Fruit fly (Drosophila melanogaster) whole organism, embryonic: Measurements from ENCODE around the gene CG32106.
A peak's percentile ranks its signal among the peaks of the same experiment; 100 is the strongest.

Source experiments
- CG11504 ChIP-seq: fragments of 200-800 bp; sonication (Bioruptor generic); optimal IDR thresholded peaks from 3 replicates; lab custom pipeline; 2019; ENCODE audit warnings: missing biosample characterization, mild to moderate bottlenecking, missing genetic modification characterization, moderate library complexity
- CG12236 ChIP-seq: fragments of 200-800 bp; sonication (Bioruptor generic); optimal IDR thresholded peaks from 2 replicates; lab custom pipeline; 2016; ENCODE audit warnings: missing biosample characterization, missing genetic modification characterization
- CG12744 ChIP-seq: fragments of 200-800 bp; sonication (Bioruptor generic); optimal IDR thresholded peaks from 2 replicates; lab custom pipeline; 2016; ENCODE audit warnings: missing biosample characterization, missing genetic modification characterization
- CG13894 ChIP-seq: fragments of 200-800 bp; sonication (Bioruptor generic); optimal IDR thresholded peaks from 3 replicates; lab custom pipeline; 2018; ENCODE audit warnings: missing biosample characterization, mild to moderate bottlenecking, missing genetic modification characterization, moderate library complexity
- CG14667 ChIP-seq: fragments of 200-800 bp; sonication (Bioruptor generic); IDR thresholded peaks from 2 replicates; pipeline ENCODE4 v1.3.6; 2022; ENCODE audit warnings: missing biosample characterization, missing genetic modification characterization
- CG15073 ChIP-seq: fragments of 200-800 bp; sonication (Bioruptor generic); optimal IDR thresholded peaks from 2 replicates; lab custom pipeline; 2016; ENCODE audit warnings: missing biosample characterization, missing genetic modification characterization
- CG17361 ChIP-seq: fragments of 200-800 bp; sonication (Bioruptor generic); IDR thresholded peaks from 3 replicates; pipeline ENCODE4 v1.3.6; 2022; ENCODE audit warnings: missing biosample characterization, missing genetic modification characterization
- CG17385 ChIP-seq: fragments of 200-800 bp; sonication (Bioruptor generic); optimal IDR thresholded peaks from 3 replicates; lab custom pipeline; 2018; ENCODE audit warnings: missing biosample characterization, mild to moderate bottlenecking, missing genetic modification characterization
- CG17829 ChIP-seq: fragments of 200-800 bp; optimal IDR thresholded peaks from 2 replicates; lab custom pipeline; 2019; ENCODE audit warnings: missing biosample characterization, mild to moderate bottlenecking, missing genetic modification characterization, moderate library complexity
- CG18262 ChIP-seq: fragments of 200-800 bp; optimal IDR thresholded peaks from 3 replicates; lab custom pipeline; 2019; ENCODE audit warnings: missing biosample characterization, mild to moderate bottlenecking, missing genetic modification characterization, moderate library complexity
- CG30020 ChIP-seq: fragments of 200-800 bp; optimal IDR thresholded peaks from 2 replicates; lab custom pipeline; 2019; ENCODE audit warnings: missing biosample characterization, mild to moderate bottlenecking, missing genetic modification characterization, moderate library complexity
- CG30431 ChIP-seq: fragments of 200-800 bp; sonication (Bioruptor generic); optimal IDR thresholded peaks from 2 replicates; lab custom pipeline; 2017; ENCODE audit warnings: missing biosample characterization, missing genetic modification characterization
- CG34376 ChIP-seq: fragments of 200-800 bp; sonication (Bioruptor generic); optimal IDR thresholded peaks from 2 replicates; lab custom pipeline; 2018; ENCODE audit warnings: missing biosample characterization, mild to moderate bottlenecking, missing genetic modification characterization
- CG4328 ChIP-seq: fragments of 200-800 bp; sonication (Bioruptor generic); optimal IDR thresholded peaks from 3 replicates; lab custom pipeline; 2017; ENCODE audit warnings: missing biosample characterization, missing genetic modification reagents, missing genetic modification characterization
- CG43689 ChIP-seq: fragments of 200-800 bp; sonication (Bioruptor generic); IDR thresholded peaks from 2 replicates; pipeline ENCODE4 v1.3.6; 2022; ENCODE audit warnings: missing biosample characterization, missing genetic modification characterization
- CG4820 ChIP-seq: fragments of 200-800 bp; sonication (Bioruptor generic); optimal IDR thresholded peaks from 3 replicates; lab custom pipeline; 2016; ENCODE audit warnings: missing biosample characterization, missing genetic modification characterization
- CG6791 ChIP-seq: fragments of 200-800 bp; sonication (Bioruptor generic); IDR thresholded peaks from 3 replicates; pipeline ENCODE4 v1.3.6; 2022; ENCODE audit warnings: missing biosample characterization, missing genetic modification characterization; ENCODE audit not compliant: partially characterized antibody
- CG7372 ChIP-seq: fragments of 200-800 bp; sonication (Bioruptor generic); IDR thresholded peaks from 2 replicates; pipeline ENCODE4 v1.3.6; 2022; ENCODE audit warnings: missing biosample characterization, missing genetic modification characterization
- CG9727 ChIP-seq: fragments of 200-800 bp; sonication (Bioruptor generic); optimal IDR thresholded peaks from 3 replicates; lab custom pipeline; 2017; ENCODE audit warnings: missing biosample characterization, mild to moderate bottlenecking, missing genetic modification characterization
- CG9876 ChIP-seq: fragments of 200-800 bp; sonication (Bioruptor generic); optimal IDR thresholded peaks from 2 replicates; lab custom pipeline; 2016; ENCODE audit warnings: missing biosample characterization, missing genetic modification characterization
- E2f1 ChIP-seq: fragments of 200-800 bp; sonication (Bioruptor generic); IDR thresholded peaks from 2 replicates; pipeline ENCODE4 v1.3.6; 2022; ENCODE audit warnings: missing biosample characterization, missing genetic modification characterization
- E2f2 ChIP-seq: fragments of 200-800 bp; sonication (Bioruptor generic); IDR thresholded peaks from 2 replicates; pipeline ENCODE4 v1.3.6; 2022; ENCODE audit warnings: missing biosample characterization, missing genetic modification characterization
- Ets97D ChIP-seq: fragments of 200-800 bp; sonication (Bioruptor generic); optimal IDR thresholded peaks from 3 replicates; lab custom pipeline; 2016; ENCODE audit warnings: missing biosample characterization, missing genetic modification characterization
- HmgZ ChIP-seq: fragments of 200-800 bp; sonication (Bioruptor generic); optimal IDR thresholded peaks from 2 replicates; lab custom pipeline; 2018; ENCODE audit warnings: missing biosample characterization, mild to moderate bottlenecking, missing genetic modification characterization
- Hmr ChIP-seq: fragments of 200-800 bp; sonication (Bioruptor generic); optimal IDR thresholded peaks from 3 replicates; lab custom pipeline; 2017; ENCODE audit warnings: mild to moderate bottlenecking, missing biosample characterization, missing genetic modification reagents, missing genetic modification characterization
- Meics ChIP-seq: fragments of 200-800 bp; sonication (Bioruptor generic); optimal IDR thresholded peaks from 2 replicates; lab custom pipeline; 2017; ENCODE audit warnings: missing biosample characterization, mild to moderate bottlenecking, missing genetic modification characterization
- Mrtf ChIP-seq: fragments of 200-800 bp; sonication (Bioruptor generic); IDR thresholded peaks from 3 replicates; pipeline ENCODE4 v1.3.6; 2022; ENCODE audit warnings: missing biosample characterization, missing genetic modification characterization
- Nf-YC ChIP-seq: fragments of 200-800 bp; optimal IDR thresholded peaks from 3 replicates; lab custom pipeline; 2019; ENCODE audit warnings: missing biosample characterization, mild to moderate bottlenecking, missing genetic modification characterization, moderate library complexity
- Oaz ChIP-seq: fragments of 200-800 bp; sonication (Bioruptor generic); IDR thresholded peaks from 2 replicates; pipeline ENCODE4 v1.3.6; 2022; ENCODE audit warnings: missing biosample characterization, missing genetic modification characterization
- Pdp1 ChIP-seq, 2 experiments: fragments of 200-800 bp; sonication (Bioruptor generic); optimal IDR thresholded peaks; 3 replicates each; lab custom pipeline; 2016; ENCODE audit warnings: missing biosample characterization in 2 of 2, missing genetic modification characterization in 2 of 2, mild to moderate bottlenecking in 1 of 2, moderate library complexity in 1 of 2
- Sox100B ChIP-seq: fragments of 200-800 bp; sonication (Bioruptor generic); optimal IDR thresholded peaks from 3 replicates; lab custom pipeline; 2018; ENCODE audit warnings: missing biosample characterization, mild to moderate bottlenecking, missing genetic modification characterization
- ato ChIP-seq: fragments of 200-800 bp; sonication (Bioruptor generic); IDR thresholded peaks from 2 replicates; pipeline ENCODE4 v1.3.6; 2022; ENCODE audit warnings: missing biosample characterization, missing genetic modification characterization; ENCODE audit not compliant: partially characterized antibody
- cas ChIP-seq: fragments of 200-800 bp; sonication (Bioruptor generic); IDR thresholded peaks from 2 replicates; pipeline ENCODE4 v1.3.6; 2022; ENCODE audit warnings: missing biosample characterization, missing genetic modification characterization
- cato ChIP-seq: fragments of 200-800 bp; sonication (Bioruptor generic); optimal IDR thresholded peaks from 2 replicates; lab custom pipeline; 2016; ENCODE audit warnings: missing biosample characterization, missing genetic modification characterization, borderline replicate concordance
- chif ChIP-seq, 2 experiments: fragments of 200-800 bp; sonication (Bioruptor generic); optimal IDR thresholded peaks; 3 replicates each; lab custom pipeline; 2016; ENCODE audit warnings: missing biosample characterization in 2 of 2, missing genetic modification characterization in 2 of 2
- da ChIP-seq: fragments of 200-800 bp; sonication (Bioruptor generic); optimal IDR thresholded peaks from 2 replicates; lab custom pipeline; 2016; ENCODE audit warnings: missing biosample characterization, missing genetic modification characterization
- fu2 ChIP-seq: fragments of 200-800 bp; sonication (Bioruptor generic); optimal IDR thresholded peaks from 2 replicates; lab custom pipeline; 2016; ENCODE audit warnings: missing biosample characterization, missing genetic modification characterization
- gsb ChIP-seq: fragments of 200-800 bp; sonication (Bioruptor generic); IDR thresholded peaks from 2 replicates; pipeline ENCODE4 v1.3.6; 2022; ENCODE audit warnings: missing biosample characterization, missing genetic modification characterization
- hkb ChIP-seq, 2 experiments: fragments of 200-800 bp in 1 of 2; fragments of >200 bp in 1 of 2; sonication (Bioruptor generic) in 1 of 2; IDR thresholded peaks in 1 of 2; optimal IDR thresholded peaks in 1 of 2; 2 replicates each; pipeline versions ENCODE4 v1.3.6 to Lab custom; 2017 to 2022; ENCODE audit warnings: missing biosample characterization in 1 of 2, missing genetic modification characterization in 1 of 2
- maf-S ChIP-seq: fragments of 200-800 bp; sonication (Bioruptor generic); optimal IDR thresholded peaks from 2 replicates; lab custom pipeline; 2016; ENCODE audit warnings: missing biosample characterization, missing genetic modification characterization
- mam ChIP-seq: fragments of 200-800 bp; sonication (Bioruptor generic); optimal IDR thresholded peaks from 3 replicates; lab custom pipeline; 2016; ENCODE audit warnings: missing biosample characterization, missing genetic modification characterization
- sna ChIP-seq: fragments of 200-800 bp; sonication (Bioruptor generic); IDR thresholded peaks from 2 replicates; pipeline ENCODE4 v1.3.6; 2022; ENCODE audit warnings: missing biosample characterization, missing genetic modification characterization; ENCODE audit not compliant: partially characterized antibody
- stwl ChIP-seq: fragments of 200-800 bp; sonication (Bioruptor generic); optimal IDR thresholded peaks from 3 replicates; lab custom pipeline; 2018; ENCODE audit warnings: missing biosample characterization, mild to moderate bottlenecking, missing genetic modification characterization, moderate library complexity
- tgo ChIP-seq: fragments of 200-800 bp; sonication (Bioruptor generic); IDR thresholded peaks from 3 replicates; pipeline ENCODE4 v1.3.6; 2022; ENCODE audit warnings: missing biosample characterization, missing genetic modification characterization
- tio ChIP-seq: fragments of 200-800 bp; sonication (Bioruptor generic); optimal IDR thresholded peaks from 2 replicates; lab custom pipeline; 2017; ENCODE audit warnings: missing biosample characterization, missing genetic modification characterization, inconsistent platforms
- trh ChIP-seq: fragments of 200-800 bp; sonication (Bioruptor generic); optimal IDR thresholded peaks from 2 replicates; lab custom pipeline; 2016; ENCODE audit warnings: missing biosample characterization, missing genetic modification characterization
- wor ChIP-seq: fragments of 200-800 bp; sonication (Bioruptor generic); IDR thresholded peaks from 2 replicates; pipeline ENCODE4 v1.3.6; 2022; ENCODE audit warnings: missing biosample characterization, missing genetic modification characterization
- zen2 ChIP-seq: fragments of 200-800 bp; sonication (Bioruptor generic); IDR thresholded peaks from 3 replicates; pipeline ENCODE4 v1.3.6; 2022; ENCODE audit warnings: missing biosample characterization, missing genetic modification characterization; ENCODE audit not compliant: partially characterized antibody

The CG32106 gene

dm6 chr3L:12749567-12750535 lies 28.7 kb downstream of the CG32106 start, which contains the start of the genes Klc and CG10984 (continued):
- TF ChIP-seq ato (GFP tag; lab: Robert Waterston, UW) (no peak), Hmr (no peak), da (GFP tag; lab: Kevin White, UChicago) (no peak), cas (GFP tag; lab: Robert Waterston, UW) (peak; percentile 13; the same call in 1 of the 2 replicates), CG17385 (GFP tag; lab: Kevin White, UChicago) (peak; percentile 65), CG12236 (peak; percentile 19), CG6791 (0 out of 3 replicates have a peak, but pooled peaks have one; percentile 15), CG7372 (peak; percentile 46), Pdp1 (GFP tag; optimal IDR thresholded peaks at IDR 0.05; lab: Kevin White, UChicago) (peak; percentile 51 to 77), E2f1 (GFP tag; lab: Robert Waterston, UW) (peak; percentile 72), CG4328 (GFP tag; lab: Kevin White, UChicago) (peak; percentile 37), CG12744 (GFP tag; lab: Kevin White, UChicago) (no peak), Sox100B (GFP tag; lab: Kevin White, UChicago) (peak; percentile 49), gsb (no peak; the same call in 1 of the 2 replicates), Ets97D (peak; percentile 14), CG30431 (GFP tag; lab: Kevin White, UChicago) (no peak), stwl (peak; percentile 45), Nf-YC (tag; lab: Kevin White, UChicago) (peak; percentile 6), CG14667 (GFP tag; lab: Robert Waterston, UW) (no peak), E2f2 (GFP tag; lab: Robert Waterston, UW) (peak; percentile 48; the same call in 1 of the 2 replicates), maf-S (GFP tag; lab: Kevin White, UChicago) (peak; percentile 28), tio (GFP tag; lab: Kevin White, UChicago) (peak; percentile 28), CG9876 (GFP tag; lab: Kevin White, UChicago) (no peak), Oaz (GFP tag; lab: Robert Waterston, UW) (peak; percentile 45; the same call in 1 of the 2 replicates), CG13894 (tag; lab: Kevin White, UChicago) (no peak), CG15073 (no peak), zen2 (no peak), CG43689 (GFP tag; lab: Robert Waterston, UW) (no peak), cato (GFP tag; lab: Kevin White, UChicago) (peak; percentile 11), sna (GFP tag; lab: Robert Waterston, UW) (no peak), CG17829 (tag; lab: Kevin White, UChicago) (peak; percentile 43), CG30020 (peak; percentile 89), CG4820 (peak; percentile 19), CG34376 (GFP tag; lab: Kevin White, UChicago) (peak; percentile 57), mam (GFP tag; lab: Kevin White, UChicago) (peak; percentile 63), HmgZ (tag; lab: Kevin White, UChicago) (peak; percentile 10), hkb (optimal IDR thresholded peaks at IDR 0.05; lab: Kevin White, UChicago) (no peak), hkb (GFP tag; IDR thresholded peaks at IDR 0.05; lab: Robert Waterston, UW) (peak; percentile 80), chif (GFP tag; optimal IDR thresholded peaks at IDR 0.05; lab: Kevin White, UChicago) (no peak), wor (GFP tag; lab: Robert Waterston, UW) (no peak), CG11504 (no peak), CG18262 (tag; lab: Kevin White, UChicago) (peak; percentile 65), tgo (GFP tag; lab: Robert Waterston, UW) (peak; percentile 75; the same call in 2 of the 3 replicates), CG17361 (GFP tag; lab: Robert Waterston, UW) (peak; percentile 30; the same call in 1 of the 3 replicates), Meics (GFP tag; lab: Kevin White, UChicago) (no peak), Mrtf (no peak), trh (GFP tag; lab: Kevin White, UChicago) (no peak), CG9727 (GFP tag; lab: Kevin White, UChicago) (no peak), fu2 (GFP tag; lab: Kevin White, UChicago) (peak; percentile 42)
